Worm (Caenorhabditis elegans): ENCODE data around the gene Y41C4A.12.

ce11 chrIII:11684770-11685169 is 41.7 kb downstream of the Y41C4A.12 start:
- TF ChIP-seq mdl-1 (tag; optimal IDR thresholded peaks at IDR 0.05), result no peak
- TF ChIP-seq nhr-12 (tag; optimal IDR thresholded peaks at IDR 0.05), result no peak
- TF ChIP-seq nhr-11 (tag; optimal IDR thresholded peaks at IDR 0.05), result no peak
- peak in 1 of 6 experiments; percentile 29 for TF ChIP-seq elt-3 (tag; optimal IDR thresholded peaks at IDR 0.05)
- TF ChIP-seq nhr-237 (tag; optimal IDR thresholded peaks at IDR 0.05), result no peak
- TF ChIP-seq ces-1 (GFP tag; optimal IDR thresholded peaks at IDR 0.05), result no peak
- TF ChIP-seq lin-35 (GFP tag; optimal IDR thresholded peaks at IDR 0.05), result peak in 1 of 2 experiments; percentile 49
- no peak for TF ChIP-seq pag-3 (tag; optimal IDR thresholded peaks at IDR 0.05; ENCODE audit: borderline replicate concordance, insufficient read depth)
- no peak for TF ChIP-seq vab-15 (tag; optimal IDR thresholded peaks at IDR 0.05)
- no peak for TF ChIP-seq ceh-63 (GFP tag; optimal IDR thresholded peaks at IDR 0.05)
- TF ChIP-seq pax-3 (tag; optimal IDR thresholded peaks at IDR 0.05), result no peak
- no peak for TF ChIP-seq nhr-76 (tag; optimal IDR thresholded peaks at IDR 0.05)
- no peak for TF ChIP-seq efl-1 (optimal IDR thresholded peaks at IDR 0.05)
- TF ChIP-seq efl-1 (GFP tag; optimal IDR thresholded peaks at IDR 0.05 in 1 of 2), result no peak

All from whole organism, L1 larva.